Worm (Caenorhabditis elegans): Measurements from ENCODE around the gene C25F9.16.

DNA sequence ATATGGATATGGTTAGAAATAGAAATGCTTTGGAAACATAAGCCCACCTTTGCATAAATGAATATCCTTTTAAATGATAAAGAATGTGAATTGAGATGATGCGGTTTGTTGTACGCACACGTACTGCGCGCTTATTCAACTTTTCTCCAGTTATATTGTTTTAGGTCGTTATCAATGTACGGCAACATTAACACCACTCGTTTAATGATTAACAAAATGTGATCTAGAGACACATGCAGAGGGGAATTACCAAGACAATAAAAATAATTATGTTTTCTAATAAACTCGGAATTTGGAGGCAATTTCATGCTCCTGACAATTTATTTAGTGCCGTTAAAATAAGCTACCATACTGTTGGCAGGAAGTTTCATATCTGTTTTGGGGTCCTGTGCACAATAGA, 11.3 kb downstream of the C25F9.16 start, which contains the start of gene M04C3.1:
- TF ChIP-seq unc-62 (GFP tag; optimal IDR thresholded peaks at IDR 0.05 in 1 of 2) (no peak), unc-62 (tag; optimal IDR thresholded peaks at IDR 0.05) (no peak), nhr-48 (tag; optimal IDR thresholded peaks at IDR 0.05) (no peak), fos-1 (tag; optimal IDR thresholded peaks at IDR 0.05) (no peak), unc-39 (tag; optimal IDR thresholded peaks at IDR 0.05) (no peak)
